Worm (Caenorhabditis elegans): ENCODE data around the gene srh-219.

- TF ChIP-seq nhr-237 (tag; optimal IDR thresholded peaks at IDR 0.05) (no peak), lsy-2 (tag; optimal IDR thresholded peaks at IDR 0.05) (no peak), unc-62 (GFP tag; optimal IDR thresholded peaks at IDR 0.05) (no peak), bed-3 (GFP tag; optimal IDR thresholded peaks at IDR 0.05) (no peak), nhr-76 (tag; optimal IDR thresholded peaks at IDR 0.05) (no peak), mep-1 (tag; optimal IDR thresholded peaks at IDR 0.05) (no peak), nhr-12 (tag; optimal IDR thresholded peaks at IDR 0.05) (no peak), drap-1 (GFP tag; optimal IDR thresholded peaks at IDR 0.05) (no peak)
Observed at ce11 chrV:15529069-15529468, 33.8 kb downstream of the srh-219 start, which contains the start of gene srh-276.

All from whole organism, mixed stage, embryonic.